Fruit fly (Drosophila melanogaster) whole organism, embryonic: ENCODE data around the gene CG7071.

Experiments used
- Ada2b ChIP-seq: fragments of 200-800 bp; sonication (Bioruptor generic); IDR thresholded peaks from 2 replicates; pipeline ENCODE4 v1.3.6; 2022; ENCODE audit warnings: missing biosample characterization, missing genetic modification characterization
- CG12769 ChIP-seq: fragments of 200-800 bp; sonication (Bioruptor generic); optimal IDR thresholded peaks from 2 replicates; lab custom pipeline; 2019; ENCODE audit warnings: missing biosample characterization, mild to moderate bottlenecking, missing genetic modification characterization, moderate library complexity
- CG13775 ChIP-seq: fragments of 200-800 bp; sonication (Bioruptor generic); optimal IDR thresholded peaks from 3 replicates; lab custom pipeline; 2017; ENCODE audit warnings: missing biosample characterization, mild to moderate bottlenecking, missing genetic modification characterization
- CG15011 ChIP-seq: fragments of 200-800 bp; sonication (Bioruptor generic); optimal IDR thresholded peaks from 3 replicates; lab custom pipeline; 2018; ENCODE audit warnings: missing biosample characterization, mild to moderate bottlenecking, missing genetic modification characterization
- CG18764 ChIP-seq: fragments of 200-800 bp; sonication (Bioruptor generic); optimal IDR thresholded peaks from 3 replicates; lab custom pipeline; 2016; ENCODE audit warnings: missing biosample characterization, missing genetic modification characterization
- CG30403 ChIP-seq: fragments of 200-800 bp; sonication (Bioruptor generic); optimal IDR thresholded peaks from 3 replicates; lab custom pipeline; 2016; ENCODE audit warnings: missing biosample characterization, missing genetic modification characterization
- CG3065 ChIP-seq: fragments of 200-800 bp; sonication (Bioruptor generic); optimal IDR thresholded peaks from 2 replicates; lab custom pipeline; 2016; ENCODE audit warnings: missing biosample characterization, missing genetic modification characterization
- CG43689 ChIP-seq: fragments of 200-800 bp; sonication (Bioruptor generic); IDR thresholded peaks from 2 replicates; pipeline ENCODE4 v1.3.6; 2022; ENCODE audit warnings: missing biosample characterization, missing genetic modification characterization
- Fer3 ChIP-seq: fragments of 200-800 bp; sonication (Bioruptor generic); optimal IDR thresholded peaks from 2 replicates; lab custom pipeline; 2018; ENCODE audit warnings: missing biosample characterization, mild to moderate bottlenecking, missing genetic modification characterization, moderate library complexity
- HLH3B ChIP-seq: fragments of 200-800 bp; sonication (Bioruptor generic); IDR thresholded peaks from 2 replicates; pipeline ENCODE4 v1.3.6; 2022; ENCODE audit warnings: missing biosample characterization, missing genetic modification characterization
- gro ChIP-seq: fragments of 200-800 bp; sonication (Bioruptor generic); optimal IDR thresholded peaks from 2 replicates; lab custom pipeline; 2016; ENCODE audit warnings: missing biosample characterization, missing genetic modification characterization
- klu ChIP-seq: fragments of 200-800 bp; sonication (Bioruptor generic); IDR thresholded peaks from 2 replicates; pipeline ENCODE4 v1.3.6; 2022; ENCODE audit warnings: missing biosample characterization, missing genetic modification characterization
- ttk ChIP-seq: fragments of 200-800 bp; sonication (Bioruptor generic); IDR thresholded peaks from 2 replicates; pipeline ENCODE4 v2.1.2; 2022; ENCODE audit warnings: missing biosample characterization, missing genetic modification characterization

DNA sequence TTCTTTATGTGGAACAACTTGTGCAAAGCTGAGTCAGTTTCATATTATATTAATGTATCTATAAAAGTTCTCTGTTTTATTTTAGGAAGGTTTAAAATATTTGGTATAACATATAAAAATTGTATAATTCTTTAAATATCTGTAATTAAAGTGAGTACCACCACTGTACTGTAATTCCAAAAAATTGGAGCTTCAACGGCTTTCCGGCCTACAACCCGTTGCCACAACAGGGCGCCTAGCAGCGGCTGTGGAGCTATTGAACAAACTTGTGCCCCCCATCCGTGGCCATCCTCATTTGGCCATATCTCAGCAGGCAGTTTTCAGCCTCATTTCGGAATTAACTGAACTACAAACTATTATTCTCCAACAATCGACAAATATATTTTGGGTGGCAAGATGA is 43.2 kb downstream of the CG7071 start, which contains the start of gene CG13855:
- TF ChIP-seq CG3065 (GFP tag; lab: Kevin White, UChicago) (no peak), HLH3B (GFP tag; lab: Robert Waterston, UW) (no peak), Ada2b (GFP tag; lab: Robert Waterston, UW) (no peak), CG15011 (GFP tag; lab: Kevin White, UChicago) (no peak), Fer3 (tag; lab: Kevin White, UChicago) (no peak), gro (GFP tag; lab: Kevin White, UChicago) (no peak), CG43689 (GFP tag; lab: Robert Waterston, UW) (no peak), klu (no peak), ttk (no peak), CG18764 (GFP tag; lab: Kevin White, UChicago) (no peak), CG13775 (no peak), CG12769 (tag; lab: Kevin White, UChicago) (no peak), CG30403 (GFP tag; lab: Kevin White, UChicago) (no peak)
